Fruit fly (Drosophila melanogaster) whole organism, embryonic: ENCODE data around the gene CG32772.

ENCODE experiments used
- Asciz ChIP-seq: fragments of 200-800 bp; sonication (Bioruptor generic); optimal IDR thresholded peaks from 2 replicates; lab custom pipeline; 2017; ENCODE audit warnings: missing biosample characterization, mild to moderate bottlenecking, missing genetic modification characterization, missing genetic modification reagents
- Atf3 ChIP-seq: fragments of 200-800 bp; sonication (Bioruptor generic); optimal IDR thresholded peaks from 3 replicates; lab custom pipeline; 2016; ENCODE audit warnings: missing biosample characterization, missing genetic modification characterization
- CG10209 ChIP-seq: fragments of 200-800 bp; sonication (Bioruptor generic); optimal IDR thresholded peaks from 3 replicates; lab custom pipeline; 2017; ENCODE audit warnings: missing biosample characterization, mild to moderate bottlenecking, missing genetic modification characterization, missing genetic modification reagents
- CG10654 ChIP-seq: fragments of 200-800 bp; sonication (Bioruptor generic); optimal IDR thresholded peaks from 2 replicates; lab custom pipeline; 2016; ENCODE audit warnings: missing biosample characterization, missing genetic modification characterization
- CG1529 ChIP-seq: fragments of 200-800 bp; sonication (Bioruptor generic); optimal IDR thresholded peaks from 3 replicates; lab custom pipeline; 2018; ENCODE audit warnings: missing biosample characterization, missing genetic modification characterization
- CG1792 ChIP-seq: fragments of 200-800 bp; sonication (Bioruptor generic); optimal IDR thresholded peaks from 2 replicates; lab custom pipeline; 2016; ENCODE audit warnings: missing biosample characterization, missing genetic modification characterization
- CG18476 ChIP-seq: fragments of 200-800 bp; sonication (Bioruptor generic); optimal IDR thresholded peaks from 2 replicates; lab custom pipeline; 2016; ENCODE audit warnings: missing biosample characterization, mild to moderate bottlenecking, missing genetic modification characterization
- CG2116 ChIP-seq: fragments of 200-800 bp; sonication (Bioruptor generic); optimal IDR thresholded peaks from 3 replicates; lab custom pipeline; 2018; ENCODE audit warnings: missing biosample characterization, mild to moderate bottlenecking, missing genetic modification characterization
- CG2199 ChIP-seq: fragments of 200-800 bp; sonication (Bioruptor generic); IDR thresholded peaks from 3 replicates; pipeline ENCODE4 v1.3.6; 2022; ENCODE audit warnings: missing biosample characterization, missing genetic modification characterization
- CG32532 ChIP-seq: fragments of 200-800 bp; sonication (Bioruptor generic); IDR thresholded peaks from 2 replicates; pipeline ENCODE4 v1.3.6; 2022; ENCODE audit warnings: missing biosample characterization, missing genetic modification characterization
- CG5245 ChIP-seq: fragments of 200-800 bp; sonication (Bioruptor generic); optimal IDR thresholded peaks from 3 replicates; lab custom pipeline; 2016; ENCODE audit warnings: missing biosample characterization, missing genetic modification characterization
- CG6654 ChIP-seq: fragments of 200-800 bp; sonication (Bioruptor generic); optimal IDR thresholded peaks from 2 replicates; lab custom pipeline; 2017; ENCODE audit warnings: missing biosample characterization, mild to moderate bottlenecking, missing genetic modification characterization
- CG7271 ChIP-seq: fragments of 200-800 bp; sonication (Bioruptor generic); optimal IDR thresholded peaks from 2 replicates; lab custom pipeline; 2018; ENCODE audit warnings: missing biosample characterization, mild to moderate bottlenecking, missing genetic modification characterization, moderate library complexity
- CG8281 ChIP-seq: fragments of 200-800 bp; sonication (Bioruptor generic); optimal IDR thresholded peaks from 2 replicates; lab custom pipeline; 2018; ENCODE audit warnings: missing biosample characterization, mild to moderate bottlenecking, missing genetic modification characterization, moderate library complexity
- CG8944 ChIP-seq: fragments of 200-800 bp; sonication (Bioruptor generic); optimal IDR thresholded peaks from 3 replicates; lab custom pipeline; 2016; ENCODE audit warnings: missing biosample characterization, missing genetic modification characterization
- CG9437 ChIP-seq: fragments of 200-800 bp; sonication (Bioruptor generic); optimal IDR thresholded peaks from 2 replicates; lab custom pipeline; 2018; ENCODE audit warnings: missing biosample characterization, mild to moderate bottlenecking, missing genetic modification characterization
- CG9727 ChIP-seq: fragments of 200-800 bp; sonication (Bioruptor generic); optimal IDR thresholded peaks from 3 replicates; lab custom pipeline; 2017; ENCODE audit warnings: missing biosample characterization, mild to moderate bottlenecking, missing genetic modification characterization
- CTCF ChIP-seq: fragments of 200-800 bp; sonication (Bioruptor generic); optimal IDR thresholded peaks from 2 replicates; lab custom pipeline; 2017; ENCODE audit warnings: missing biosample characterization, mild to moderate bottlenecking, missing genetic modification characterization, moderate library complexity
- CkIIα-i1 ChIP-seq: fragments of 200-800 bp; sonication (Bioruptor generic); IDR thresholded peaks from 2 replicates; pipeline ENCODE4 v1.3.6; 2022; ENCODE audit warnings: missing biosample characterization, missing genetic modification characterization
- Ets65A ChIP-seq: fragments of 200-800 bp; sonication (Bioruptor generic); peaks from one replicate; lab custom pipeline; 2016; ENCODE audit warnings: missing biosample characterization, missing genetic modification characterization
- Hey ChIP-seq: fragments of 200-800 bp; sonication (Bioruptor generic); optimal IDR thresholded peaks from 3 replicates; lab custom pipeline; 2018; ENCODE audit warnings: missing biosample characterization, mild to moderate bottlenecking, missing genetic modification characterization
- Kr ChIP-seq: fragments of 200-800 bp; sonication (Bioruptor generic); optimal IDR thresholded peaks from 2 replicates; lab custom pipeline; 2017; ENCODE audit warnings: missing biosample characterization, mild to moderate bottlenecking, missing genetic modification characterization
- Max ChIP-seq: fragments of 200-800 bp; sonication (Bioruptor generic); optimal IDR thresholded peaks from 2 replicates; lab custom pipeline; 2016; ENCODE audit warnings: missing biosample characterization, mild to moderate bottlenecking, missing genetic modification characterization
- NK7.1 ChIP-seq: fragments of 200-800 bp; sonication (Bioruptor generic); optimal IDR thresholded peaks from 3 replicates; lab custom pipeline; 2016; ENCODE audit warnings: missing biosample characterization, missing genetic modification characterization
- Ptx1 ChIP-seq: fragments of 200-800 bp; sonication (Bioruptor generic); IDR thresholded peaks from 2 replicates; pipeline ENCODE4 v1.3.6; 2022; ENCODE audit warnings: missing biosample characterization, missing genetic modification characterization
- Taf1 ChIP-seq: fragments of 200-800 bp; sonication (Bioruptor generic); IDR thresholded peaks from 2 replicates; pipeline ENCODE4 v1.3.6; 2022; ENCODE audit warnings: missing biosample characterization, missing genetic modification characterization
- Tbp ChIP-seq: fragments of >200 bp; optimal IDR thresholded peaks from 2 replicates; lab custom pipeline; 2018; ENCODE audit warnings: missing biosample characterization, missing genetic modification characterization
- Usf ChIP-seq: fragments of 200-800 bp; sonication (Bioruptor generic); optimal IDR thresholded peaks from 2 replicates; lab custom pipeline; 2017; ENCODE audit warnings: missing genotype, missing biosample characterization, missing genetic modification characterization
- ase ChIP-seq: fragments of 200-800 bp; sonication (Bioruptor generic); IDR thresholded peaks from 3 replicates; pipeline ENCODE4 v1.3.6; 2022; ENCODE audit warnings: missing biosample characterization, missing genetic modification characterization
- ato ChIP-seq: fragments of 200-800 bp; sonication (Bioruptor generic); IDR thresholded peaks from 2 replicates; pipeline ENCODE4 v1.3.6; 2022; ENCODE audit warnings: missing biosample characterization, missing genetic modification characterization; ENCODE audit not compliant: partially characterized antibody
- crp ChIP-seq, 2 experiments: fragments of 200-800 bp; sonication (Bioruptor generic); optimal IDR thresholded peaks; 2 replicates in 1 of 2; 3 replicates in 1 of 2; lab custom pipeline; 2017; ENCODE audit warnings: missing biosample characterization in 2 of 2, missing genetic modification characterization in 2 of 2, mild to moderate bottlenecking in 1 of 2, moderate library complexity in 1 of 2
- dan ChIP-seq: fragments of 200-800 bp; sonication (Bioruptor generic); IDR thresholded peaks from 2 replicates; pipeline ENCODE4 v1.3.6; 2022; ENCODE audit warnings: missing biosample characterization, missing genetic modification characterization
- en ChIP-seq: fragments of 200-800 bp; sonication (Bioruptor generic); optimal IDR thresholded peaks from 2 replicates; lab custom pipeline; 2016; ENCODE audit warnings: missing biosample characterization, missing genetic modification characterization
- gce ChIP-seq: fragments of 200-800 bp; sonication (Bioruptor generic); IDR thresholded peaks from 3 replicates; pipeline ENCODE4 v1.3.6; 2022; ENCODE audit warnings: missing biosample characterization, missing genetic modification characterization
- gcm2 ChIP-seq: fragments of 200-800 bp; sonication (Bioruptor generic); optimal IDR thresholded peaks from 2 replicates; lab custom pipeline; 2016; ENCODE audit warnings: missing biosample characterization, missing genetic modification characterization
- gem ChIP-seq: fragments of 200-800 bp; sonication (Bioruptor generic); optimal IDR thresholded peaks from 2 replicates; lab custom pipeline; 2019; ENCODE audit warnings: missing biosample characterization, mild to moderate bottlenecking, missing genetic modification characterization, moderate library complexity
- insv ChIP-seq, 2 experiments: fragments of 200-800 bp; sonication (Bioruptor generic); optimal IDR thresholded peaks; 3 replicates each; lab custom pipeline; 2016 to 2018; ENCODE audit warnings: missing biosample characterization in 2 of 2, missing genetic modification characterization in 2 of 2
- jumu ChIP-seq: fragments of 200-800 bp; sonication (Bioruptor generic); optimal IDR thresholded peaks from 3 replicates; lab custom pipeline; 2016; ENCODE audit warnings: missing biosample characterization, missing genetic modification characterization
- lilli ChIP-seq: fragments of 200-800 bp; sonication (Bioruptor generic); optimal IDR thresholded peaks from 3 replicates; lab custom pipeline; 2016; ENCODE audit warnings: missing biosample characterization, missing genetic modification characterization
- lmd ChIP-seq: fragments of 200-800 bp; sonication (Bioruptor generic); IDR thresholded peaks from 2 replicates; pipeline ENCODE4 v1.3.6; 2022; ENCODE audit warnings: missing biosample characterization, missing genetic modification characterization
- pita ChIP-seq: fragments of 200-800 bp; sonication (Bioruptor generic); optimal IDR thresholded peaks from 2 replicates; lab custom pipeline; 2017; ENCODE audit warnings: missing biosample characterization, mild to moderate bottlenecking, missing genetic modification characterization
- pros ChIP-seq: fragments of 200-800 bp; sonication (Bioruptor generic); optimal IDR thresholded peaks from 3 replicates; lab custom pipeline; 2019; ENCODE audit warnings: missing biosample characterization, mild to moderate bottlenecking, missing genetic modification characterization, moderate library complexity
- pum ChIP-seq: fragments of 200-800 bp; sonication (Bioruptor generic); optimal IDR thresholded peaks from 2 replicates; lab custom pipeline; 2016; ENCODE audit warnings: missing biosample characterization, missing genetic modification characterization
- sd ChIP-seq: fragments of 200-800 bp; sonication (Bioruptor generic); optimal IDR thresholded peaks from 3 replicates; lab custom pipeline; 2018; ENCODE audit warnings: missing biosample characterization, mild to moderate bottlenecking, missing genetic modification characterization, moderate library complexity
- sna ChIP-seq: fragments of 200-800 bp; sonication (Bioruptor generic); IDR thresholded peaks from 2 replicates; pipeline ENCODE4 v1.3.6; 2022; ENCODE audit warnings: missing biosample characterization, missing genetic modification characterization; ENCODE audit not compliant: partially characterized antibody
- so ChIP-seq: fragments of 200-800 bp; sonication (Bioruptor generic); IDR thresholded peaks from 3 replicates; pipeline ENCODE4 v1.3.6; 2022; ENCODE audit warnings: missing biosample characterization, missing genetic modification characterization
- sob ChIP-seq: fragments of 200-800 bp; sonication (Bioruptor generic); IDR thresholded peaks from 2 replicates; pipeline ENCODE4 v1.3.6; 2022; ENCODE audit warnings: missing biosample characterization, missing genetic modification characterization
- sr ChIP-seq: fragments of 200-800 bp; sonication (Bioruptor generic); IDR thresholded peaks from 3 replicates; pipeline ENCODE4 v1.3.6; 2022; ENCODE audit warnings: missing biosample characterization, missing genetic modification characterization
- tap ChIP-seq: fragments of 200-800 bp; optimal IDR thresholded peaks from 3 replicates; lab custom pipeline; 2019; ENCODE audit warnings: missing biosample characterization, mild to moderate bottlenecking, missing genetic modification characterization, moderate library complexity
- tio ChIP-seq: fragments of 200-800 bp; sonication (Bioruptor generic); optimal IDR thresholded peaks from 2 replicates; lab custom pipeline; 2017; ENCODE audit warnings: missing biosample characterization, missing genetic modification characterization, inconsistent platforms
- zen2 ChIP-seq: fragments of 200-800 bp; sonication (Bioruptor generic); IDR thresholded peaks from 3 replicates; pipeline ENCODE4 v1.3.6; 2022; ENCODE audit warnings: missing biosample characterization, missing genetic modification characterization; ENCODE audit not compliant: partially characterized antibody

The CG32772 gene

DNA sequence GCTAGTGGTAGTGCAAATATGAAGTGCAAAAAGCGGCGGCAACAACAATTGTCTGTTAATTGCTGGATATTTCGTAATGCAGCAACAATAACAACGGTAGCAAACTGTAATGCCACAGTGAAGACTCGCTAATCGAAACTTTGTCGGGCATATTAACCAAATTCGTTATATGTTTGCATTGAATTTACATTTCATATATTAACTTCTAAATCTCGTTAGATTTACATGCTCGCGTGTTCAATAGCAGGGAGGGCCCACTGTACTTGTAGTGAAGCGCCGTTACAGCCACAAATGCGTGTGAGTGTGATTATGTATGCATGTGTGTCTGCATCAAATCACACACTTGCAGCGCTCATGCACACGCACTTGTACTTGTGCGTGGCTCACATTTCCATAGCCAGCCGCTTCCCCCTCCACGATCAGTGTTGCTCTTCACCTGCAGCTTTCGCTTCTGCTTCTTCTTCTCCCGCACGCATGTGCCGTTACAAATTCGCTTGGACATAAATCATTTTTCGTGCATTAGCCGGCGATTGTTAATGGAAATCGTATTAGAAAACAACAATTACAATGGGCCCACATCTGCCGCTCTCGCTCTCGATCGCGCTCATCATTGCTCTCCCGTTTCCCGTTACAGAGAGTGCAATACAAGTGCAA, 31.0 kb downstream of the CG32772 start (continued):
- TF ChIP-seq CG10209 (GFP tag; lab: Kevin White, UChicago) (peak; percentile 91), gcm2 (GFP tag; lab: Kevin White, UChicago) (peak; percentile 89), jumu (peak; percentile 94), Ptx1 (peak; percentile 96), lilli (GFP tag; lab: Kevin White, UChicago) (peak; percentile 92), ato (GFP tag; lab: Robert Waterston, UW) (no peak), CG7271 (tag; lab: Kevin White, UChicago) (peak; percentile 53), zen2 (GFP tag; lab: Robert Waterston, UW) (no peak), tio (GFP tag; lab: Kevin White, UChicago) (peak; percentile 89), CTCF (peak; percentile 65), gce (peak; percentile 95), Ets65A (peak; percentile 99), CG8944 (peak; percentile 95), so (GFP tag; lab: Robert Waterston, UW) (peak; percentile 91), CG32532 (GFP tag; lab: Robert Waterston, UW) (peak; percentile 88), Usf (GFP tag; lab: Kevin White, UChicago) (peak; percentile 89), CG6654 (GFP tag; lab: Kevin White, UChicago) (peak; percentile 83), crp (GFP tag; optimal IDR thresholded peaks at IDR 0.05; lab: Kevin White, UChicago) (peak; percentile 4 to 62), CkIIα-i1 (GFP tag; lab: Robert Waterston, UW) (peak; percentile 65; the same call in 1 of the 2 replicates), CG1792 (GFP tag; lab: Kevin White, UChicago) (peak; percentile 89), pum (GFP tag; lab: Kevin White, UChicago) (peak; percentile 95), en (GFP tag; lab: Kevin White, UChicago) (peak; percentile 86), pros (GFP tag; lab: Kevin White, UChicago) (no peak), dan (GFP tag; lab: Robert Waterston, UW) (peak; percentile 94), insv (GFP tag; optimal IDR thresholded peaks at IDR 0.05; lab: Kevin White, UChicago) (peak; percentile 19 to 57), Kr (peak; percentile 82), sna (no peak), Max (peak; percentile 90), CG8281 (tag; lab: Kevin White, UChicago) (peak; percentile 81), pita (GFP tag; lab: Kevin White, UChicago) (no peak), CG2116 (GFP tag; lab: Kevin White, UChicago) (peak; percentile 66), CG2199 (GFP tag; lab: Robert Waterston, UW) (peak; percentile 97), Hey (tag; lab: Kevin White, UChicago) (peak; percentile 75), gem (tag; lab: Kevin White, UChicago) (peak; percentile 96), sd (tag; lab: Kevin White, UChicago) (peak; percentile 60), Tbp (GFP tag; lab: Kevin White, UChicago) (no peak), CG10654 (GFP tag; lab: Kevin White, UChicago) (peak; percentile 93), CG9727 (peak; percentile 93), tap (peak; percentile 97), CG1529 (GFP tag; lab: Kevin White, UChicago) (peak; percentile 96), CG9437 (GFP tag; lab: Kevin White, UChicago) (peak; percentile 81), Atf3 (GFP tag; lab: Kevin White, UChicago) (peak; percentile 93), NK7.1 (GFP tag; lab: Kevin White, UChicago) (peak; percentile 86), ase (peak; percentile 96), CG18476 (peak; percentile 91), Taf1 (GFP tag; lab: Robert Waterston, UW) (peak; percentile 48; the same call in 1 of the 2 replicates), lmd (peak; percentile 96), sr (GFP tag; lab: Robert Waterston, UW) (peak; percentile 90), sob (peak; percentile 91), Asciz (GFP tag; lab: Kevin White, UChicago) (peak; percentile 92), CG5245 (GFP tag; lab: Kevin White, UChicago) (peak; percentile 97)
